Worm (Caenorhabditis elegans): Measurements from ENCODE around the gene fipr-20.

DNA sequence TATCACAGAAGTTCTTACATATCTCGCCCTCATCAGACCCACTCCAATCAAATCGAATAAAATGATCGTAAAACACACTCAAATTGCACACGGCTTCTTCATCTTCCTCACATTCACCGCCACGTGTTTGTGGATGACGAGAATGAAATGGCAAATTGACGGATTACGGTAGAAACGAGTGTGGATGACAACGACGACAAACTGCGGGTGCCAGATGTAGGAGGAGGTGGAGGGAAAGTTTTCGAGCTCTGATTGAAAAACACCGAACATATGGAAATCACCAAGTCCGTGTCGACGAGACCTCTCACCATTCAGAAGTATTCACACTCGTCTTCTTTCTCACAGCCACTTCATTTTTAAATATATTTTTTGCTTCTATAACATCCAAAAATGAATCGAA, 2.2 kb downstream of the fipr-20 start, which contains the start of gene mls-1:
- TF ChIP-seq unc-120 (tag; optimal IDR thresholded peaks at IDR 0.05; ENCODE audit: poor library complexity, severe bottlenecking) (no peak), lsy-2 (tag; optimal IDR thresholded peaks at IDR 0.05) (no peak), ztf-11 (tag; optimal IDR thresholded peaks at IDR 0.05) (no peak), snpc-4 (tag; optimal IDR thresholded peaks at IDR 0.05) (no peak), bed-3 (GFP tag; optimal IDR thresholded peaks at IDR 0.05) (no peak), flh-1 (GFP tag; optimal IDR thresholded peaks at IDR 0.05) (no peak), ces-1 (GFP tag; optimal IDR thresholded peaks at IDR 0.05) (no peak), ceh-39 (tag; optimal IDR thresholded peaks at IDR 0.05) (no peak), nhr-28 (tag; optimal IDR thresholded peaks at IDR 0.05) (no peak), pha-4 (tag; optimal IDR thresholded peaks at IDR 0.05) (no peak)

All from whole organism, mixed stage, embryonic.